Fruit fly (Drosophila melanogaster) whole organism, embryonic: ENCODE data around the gene CG42390.

Experiments
- B-H1 ChIP-seq: fragments of 200-800 bp; sonication (Bioruptor generic); IDR thresholded peaks from 3 replicates; pipeline ENCODE4 v1.3.6; 2022; ENCODE audit warnings: missing biosample characterization, missing genetic modification characterization
- CG10321 ChIP-seq: fragments of 200-800 bp; sonication (Bioruptor generic); IDR thresholded peaks from 2 replicates; pipeline ENCODE4 v1.3.6; 2022; ENCODE audit warnings: missing biosample characterization, missing genetic modification characterization
- CG10654 ChIP-seq: fragments of 200-800 bp; sonication (Bioruptor generic); optimal IDR thresholded peaks from 2 replicates; lab custom pipeline; 2016; ENCODE audit warnings: missing biosample characterization, missing genetic modification characterization
- CG11085 ChIP-seq: fragments of 200-800 bp; sonication (Bioruptor generic); IDR thresholded peaks from 2 replicates; pipeline ENCODE4 v1.3.6; 2022; ENCODE audit warnings: missing biosample characterization, missing genetic modification characterization
- CG15514 ChIP-seq: fragments of 200-800 bp; sonication (Bioruptor generic); optimal IDR thresholded peaks from 3 replicates; lab custom pipeline; 2017; ENCODE audit warnings: missing biosample characterization, missing genetic modification characterization, mild to moderate bottlenecking, moderate library complexity, missing genetic modification reagents
- CG16815 ChIP-seq: fragments of 200-800 bp; sonication (Bioruptor generic); optimal IDR thresholded peaks from 3 replicates; lab custom pipeline; 2017; ENCODE audit warnings: missing biosample characterization, mild to moderate bottlenecking, missing genetic modification characterization
- CG17361 ChIP-seq: fragments of 200-800 bp; sonication (Bioruptor generic); IDR thresholded peaks from 3 replicates; pipeline ENCODE4 v1.3.6; 2022; ENCODE audit warnings: missing biosample characterization, missing genetic modification characterization
- CG17802 ChIP-seq: fragments of 200-800 bp; sonication (Bioruptor generic); optimal IDR thresholded peaks from 2 replicates; lab custom pipeline; 2018; ENCODE audit warnings: missing biosample characterization, mild to moderate bottlenecking, missing genetic modification characterization, moderate library complexity
- CG18476 ChIP-seq: fragments of 200-800 bp; sonication (Bioruptor generic); optimal IDR thresholded peaks from 2 replicates; lab custom pipeline; 2016; ENCODE audit warnings: missing biosample characterization, mild to moderate bottlenecking, missing genetic modification characterization
- CG18619 ChIP-seq: fragments of 200-800 bp; sonication (Bioruptor generic); optimal IDR thresholded peaks from 3 replicates; lab custom pipeline; 2017; ENCODE audit warnings: missing biosample characterization, mild to moderate bottlenecking, missing genetic modification characterization
- CG2199 ChIP-seq: fragments of 200-800 bp; sonication (Bioruptor generic); IDR thresholded peaks from 3 replicates; pipeline ENCODE4 v1.3.6; 2022; ENCODE audit warnings: missing biosample characterization, missing genetic modification characterization
- CG3163 ChIP-seq: fragments of 200-800 bp; sonication (Bioruptor generic); optimal IDR thresholded peaks from 3 replicates; lab custom pipeline; 2016; ENCODE audit warnings: missing biosample characterization, missing genetic modification characterization
- CG32767 ChIP-seq: fragments of 200-800 bp; sonication (Bioruptor generic); IDR thresholded peaks from 2 replicates; pipeline ENCODE4 v1.3.6; 2022; ENCODE audit warnings: missing biosample characterization, missing genetic modification characterization
- CG34224 ChIP-seq: fragments of 200-800 bp; sonication (Bioruptor generic); IDR thresholded peaks from 3 replicates; pipeline ENCODE4 v1.3.6; 2022; ENCODE audit warnings: missing biosample characterization, missing genetic modification characterization; ENCODE audit not compliant: partially characterized antibody
- CG3995 ChIP-seq: fragments of 200-800 bp; sonication (Bioruptor generic); optimal IDR thresholded peaks from 3 replicates; lab custom pipeline; 2016; ENCODE audit warnings: missing biosample characterization, missing genetic modification characterization
- CG4328 ChIP-seq: fragments of 200-800 bp; sonication (Bioruptor generic); optimal IDR thresholded peaks from 3 replicates; lab custom pipeline; 2017; ENCODE audit warnings: missing biosample characterization, missing genetic modification reagents, missing genetic modification characterization
- CG4820 ChIP-seq: fragments of 200-800 bp; sonication (Bioruptor generic); optimal IDR thresholded peaks from 3 replicates; lab custom pipeline; 2016; ENCODE audit warnings: missing biosample characterization, missing genetic modification characterization
- CG6175 ChIP-seq: fragments of 200-800 bp; sonication (Bioruptor generic); IDR thresholded peaks from 3 replicates; pipeline ENCODE4 v1.3.6; 2022; ENCODE audit warnings: missing biosample characterization, missing genetic modification characterization
- CG7357 ChIP-seq: fragments of 200-800 bp; sonication (Bioruptor generic); IDR thresholded peaks from 3 replicates; pipeline ENCODE4 v1.3.6; 2022; ENCODE audit warnings: missing biosample characterization, missing genetic modification characterization
- CG8290 ChIP-seq, 3 experiments: fragments of 200-800 bp; sonication (Bioruptor generic); optimal IDR thresholded peaks; 2 replicates each; lab custom pipeline; 2016 to 2019; ENCODE audit warnings: missing biosample characterization in 3 of 3, missing genetic modification characterization in 3 of 3, mild to moderate bottlenecking in 2 of 3, moderate library complexity in 1 of 3
- CTCF ChIP-seq: fragments of 200-800 bp; sonication (Bioruptor generic); optimal IDR thresholded peaks from 2 replicates; lab custom pipeline; 2017; ENCODE audit warnings: missing biosample characterization, mild to moderate bottlenecking, missing genetic modification characterization, moderate library complexity
- Chrac-16 ChIP-seq: fragments of 200-800 bp; sonication (Bioruptor generic); optimal IDR thresholded peaks from 3 replicates; lab custom pipeline; 2016; ENCODE audit warnings: missing biosample characterization, missing genetic modification characterization
- Dip2 ChIP-seq: fragments of 200-800 bp; sonication (Bioruptor generic); IDR thresholded peaks from 2 replicates; pipeline ENCODE4 v1.3.6; 2022; ENCODE audit warnings: missing biosample characterization, missing genetic modification characterization
- E2f1 ChIP-seq: fragments of 200-800 bp; sonication (Bioruptor generic); IDR thresholded peaks from 2 replicates; pipeline ENCODE4 v1.3.6; 2022; ENCODE audit warnings: missing biosample characterization, missing genetic modification characterization
- ERR ChIP-seq: fragments of 200-800 bp; sonication (Bioruptor generic); optimal IDR thresholded peaks from 2 replicates; lab custom pipeline; 2016; ENCODE audit warnings: missing biosample characterization, missing genetic modification characterization
- HLH54F ChIP-seq: fragments of 200-800 bp; sonication (Bioruptor generic); optimal IDR thresholded peaks from 3 replicates; lab custom pipeline; 2016; ENCODE audit warnings: missing biosample characterization, missing genetic modification characterization
- Hey ChIP-seq: fragments of 200-800 bp; sonication (Bioruptor generic); optimal IDR thresholded peaks from 3 replicates; lab custom pipeline; 2018; ENCODE audit warnings: missing biosample characterization, mild to moderate bottlenecking, missing genetic modification characterization
- Max ChIP-seq: fragments of 200-800 bp; sonication (Bioruptor generic); optimal IDR thresholded peaks from 2 replicates; lab custom pipeline; 2016; ENCODE audit warnings: missing biosample characterization, mild to moderate bottlenecking, missing genetic modification characterization
- NfI ChIP-seq: fragments of 200-800 bp; sonication (Bioruptor generic); optimal IDR thresholded peaks from 3 replicates; lab custom pipeline; 2018; ENCODE audit warnings: missing biosample characterization, mild to moderate bottlenecking, missing genetic modification characterization, moderate library complexity
- Rfx ChIP-seq: fragments of 200-800 bp; sonication (Bioruptor generic); IDR thresholded peaks from 2 replicates; pipeline ENCODE4 v1.3.6; 2022; ENCODE audit warnings: missing biosample characterization, missing genetic modification characterization
- Sox102F ChIP-seq: fragments of 200-800 bp; sonication (Bioruptor generic); optimal IDR thresholded peaks from 2 replicates; lab custom pipeline; 2018; ENCODE audit warnings: missing biosample characterization, mild to moderate bottlenecking, missing genetic modification characterization, moderate library complexity
- Sry-δ ChIP-seq: fragments of 200-800 bp; sonication (Bioruptor generic); optimal IDR thresholded peaks from 2 replicates; lab custom pipeline; 2016; ENCODE audit warnings: missing biosample characterization, missing genetic modification characterization
- Vsx1 ChIP-seq: fragments of 200-800 bp; sonication (Bioruptor generic); optimal IDR thresholded peaks from 2 replicates; lab custom pipeline; 2017; ENCODE audit warnings: missing biosample characterization, mild to moderate bottlenecking, missing genetic modification characterization, missing genetic modification reagents
- ase ChIP-seq: fragments of 200-800 bp; sonication (Bioruptor generic); IDR thresholded peaks from 3 replicates; pipeline ENCODE4 v1.3.6; 2022; ENCODE audit warnings: missing biosample characterization, missing genetic modification characterization
- cato ChIP-seq: fragments of 200-800 bp; sonication (Bioruptor generic); optimal IDR thresholded peaks from 2 replicates; lab custom pipeline; 2016; ENCODE audit warnings: missing biosample characterization, missing genetic modification characterization, borderline replicate concordance
- dan ChIP-seq: fragments of 200-800 bp; sonication (Bioruptor generic); IDR thresholded peaks from 2 replicates; pipeline ENCODE4 v1.3.6; 2022; ENCODE audit warnings: missing biosample characterization, missing genetic modification characterization
- esg ChIP-seq: fragments of 200-800 bp; sonication (Bioruptor generic); conservative IDR thresholded peaks from 2 replicates; pipeline ENCODE4 v1.3.6; 2022; ENCODE audit warnings: missing biosample characterization, missing genetic modification characterization
- eve ChIP-seq, 2 experiments: fragments of >200 bp; optimal IDR thresholded peaks; 2 replicates each; lab custom pipeline; 2017; ENCODE audit warnings: missing biosample characterization in 2 of 2, missing genetic modification characterization in 2 of 2
- gem ChIP-seq: fragments of 200-800 bp; sonication (Bioruptor generic); optimal IDR thresholded peaks from 2 replicates; lab custom pipeline; 2019; ENCODE audit warnings: missing biosample characterization, mild to moderate bottlenecking, missing genetic modification characterization, moderate library complexity
- h ChIP-seq: fragments of >200 bp; optimal IDR thresholded peaks from 2 replicates; lab custom pipeline; 2017
- hkb ChIP-seq, 2 experiments: fragments of 200-800 bp in 1 of 2; fragments of >200 bp in 1 of 2; sonication (Bioruptor generic) in 1 of 2; IDR thresholded peaks in 1 of 2; optimal IDR thresholded peaks in 1 of 2; 2 replicates each; pipeline versions ENCODE4 v1.3.6 to Lab custom; 2017 to 2022; ENCODE audit warnings: missing biosample characterization in 1 of 2, missing genetic modification characterization in 1 of 2
- jumu ChIP-seq: fragments of 200-800 bp; sonication (Bioruptor generic); optimal IDR thresholded peaks from 3 replicates; lab custom pipeline; 2016; ENCODE audit warnings: missing biosample characterization, missing genetic modification characterization
- kah ChIP-seq: fragments of 200-800 bp; sonication (Bioruptor generic); optimal IDR thresholded peaks from 2 replicates; lab custom pipeline; 2018; ENCODE audit warnings: missing biosample characterization, mild to moderate bottlenecking, missing genetic modification characterization
- klu ChIP-seq: fragments of 200-800 bp; sonication (Bioruptor generic); IDR thresholded peaks from 2 replicates; pipeline ENCODE4 v1.3.6; 2022; ENCODE audit warnings: missing biosample characterization, missing genetic modification characterization
- mld ChIP-seq: fragments of 200-800 bp; sonication (Bioruptor generic); IDR thresholded peaks from 3 replicates; pipeline ENCODE4 v1.3.6; 2022; ENCODE audit warnings: missing biosample characterization, missing genetic modification characterization; ENCODE audit not compliant: partially characterized antibody
- nerfin-1 ChIP-seq: fragments of 200-800 bp; sonication (Bioruptor generic); optimal IDR thresholded peaks from 3 replicates; lab custom pipeline; 2019; ENCODE audit warnings: missing biosample characterization, mild to moderate bottlenecking, missing genetic modification characterization, moderate library complexity
- peb ChIP-seq: fragments of 200-800 bp; sonication (Bioruptor generic); IDR thresholded peaks from 2 replicates; pipeline ENCODE4 v1.3.6; 2022; ENCODE audit warnings: missing biosample characterization, missing genetic modification characterization
- tap ChIP-seq: fragments of 200-800 bp; optimal IDR thresholded peaks from 3 replicates; lab custom pipeline; 2019; ENCODE audit warnings: missing biosample characterization, mild to moderate bottlenecking, missing genetic modification characterization, moderate library complexity
- zfh1 ChIP-seq: fragments of 200-800 bp; sonication (Bioruptor generic); IDR thresholded peaks from 3 replicates; pipeline ENCODE4 v1.3.6; 2022; ENCODE audit warnings: missing biosample characterization, missing genetic modification characterization
- zfh2 ChIP-seq: fragments of 200-800 bp; sonication (Bioruptor generic); optimal IDR thresholded peaks from 2 replicates; lab custom pipeline; 2016; ENCODE audit warnings: missing biosample characterization, missing genetic modification characterization

The CG42390 gene

DNA sequence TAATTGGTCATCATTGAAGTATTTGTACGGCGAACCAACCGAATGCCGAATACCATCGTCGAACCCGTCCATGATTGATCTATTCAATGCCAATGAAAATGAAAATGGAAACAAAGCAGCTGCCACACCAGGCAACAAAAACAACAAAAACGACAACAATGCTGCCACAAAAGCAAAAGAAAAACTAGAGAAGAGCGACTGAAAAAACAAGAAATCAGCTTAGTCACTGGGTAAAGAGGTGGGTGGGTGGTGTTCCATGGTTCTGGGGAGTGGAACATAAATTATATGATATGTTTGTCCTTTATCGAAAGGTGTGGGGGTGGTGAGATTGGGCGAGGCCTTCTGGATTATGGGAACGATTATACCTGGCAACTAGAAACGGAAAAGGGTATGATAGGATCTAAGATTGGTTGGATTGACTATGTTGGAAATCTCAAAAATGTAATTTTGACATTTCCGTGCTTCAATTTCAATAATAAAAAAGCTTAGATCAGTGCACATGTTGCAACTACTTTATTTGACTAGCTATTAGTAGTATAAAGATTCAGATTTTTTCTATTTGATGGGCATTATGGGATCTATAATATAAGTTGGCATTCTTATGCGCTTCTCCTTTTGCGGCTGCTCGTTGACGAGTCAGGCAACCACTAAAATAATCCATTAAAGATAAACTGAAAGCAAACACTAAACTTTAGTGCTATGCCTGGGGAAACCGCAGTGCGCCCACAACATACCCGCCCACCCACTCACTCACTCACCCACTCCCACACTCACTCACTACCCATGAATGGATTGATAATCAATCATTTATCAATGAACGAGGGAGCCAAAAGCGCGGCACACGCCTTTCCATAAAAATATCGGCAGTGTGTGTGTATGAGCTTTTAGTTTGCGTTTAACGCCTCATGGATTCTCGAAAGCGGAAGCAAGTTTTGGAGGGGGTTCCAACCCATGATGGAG lies 52.9 kb downstream of the CG42390 start (continued):
- TF ChIP-seq CG8290 (GFP tag; optimal IDR thresholded peaks at IDR 0.05; lab: Kevin White, UChicago) (no peak), CG8290 (tag; optimal IDR thresholded peaks at IDR 0.05; lab: Kevin White, UChicago) (no peak), CG4328 (GFP tag; lab: Kevin White, UChicago) (no peak), gem (tag; lab: Kevin White, UChicago) (peak; percentile 47), CG18619 (GFP tag; lab: Kevin White, UChicago) (no peak), CG7357 (GFP tag; lab: Robert Waterston, UW) (no peak), zfh1 (no peak), Chrac-16 (GFP tag; lab: Kevin White, UChicago) (no peak), CG4820 (GFP tag; lab: Kevin White, UChicago) (peak; percentile 11), Dip2 (GFP tag; lab: Robert Waterston, UW) (no peak), ase (no peak), hkb (optimal IDR thresholded peaks at IDR 0.05; lab: Kevin White, UChicago) (no peak), hkb (GFP tag; IDR thresholded peaks at IDR 0.05; lab: Robert Waterston, UW) (no peak), HLH54F (GFP tag; lab: Kevin White, UChicago) (no peak), B-H1 (GFP tag; lab: Robert Waterston, UW) (no peak), Sry-δ (GFP tag; lab: Kevin White, UChicago) (no peak), Hey (tag; lab: Kevin White, UChicago) (no peak), dan (GFP tag; lab: Robert Waterston, UW) (no peak), kah (GFP tag; lab: Kevin White, UChicago) (no peak), jumu (GFP tag; lab: Kevin White, UChicago) (no peak), h (lab: Kevin White, UChicago) (no peak), CG18476 (GFP tag; lab: Kevin White, UChicago) (no peak), Vsx1 (GFP tag; lab: Kevin White, UChicago) (no peak), CG3163 (no peak), E2f1 (GFP tag; lab: Robert Waterston, UW) (no peak), CG32767 (GFP tag; lab: Robert Waterston, UW) (no peak), Rfx (GFP tag; lab: Robert Waterston, UW) (0 out of 2 replicates have a peak, but pooled peaks have one; percentile 20), CG34224 (GFP tag; lab: Robert Waterston, UW) (no peak), Sox102F (peak; percentile 46), CG17361 (peak; percentile 63; the same call in 2 of the 3 replicates), eve (GFP tag; optimal IDR thresholded peaks at IDR 0.05; lab: Kevin White, UChicago) (peak in 1 of 2 experiments; percentile 43), nerfin-1 (tag; lab: Kevin White, UChicago) (no peak), CG11085 (no peak), esg (peak; percentile 39; the same call in 1 of the 2 replicates), CG3995 (GFP tag; lab: Kevin White, UChicago) (no peak), peb (GFP tag; lab: Robert Waterston, UW) (no peak), CG16815 (GFP tag; lab: Kevin White, UChicago) (no peak), CG10654 (no peak), Max (GFP tag; lab: Kevin White, UChicago) (no peak), CG15514 (GFP tag; lab: Kevin White, UChicago) (no peak), ERR (GFP tag; lab: Kevin White, UChicago) (no peak), CG10321 (GFP tag; lab: Robert Waterston, UW) (no peak), CG6175 (GFP tag; lab: Robert Waterston, UW) (no peak), CG17802 (tag; lab: Kevin White, UChicago) (no peak), tap (tag; lab: Kevin White, UChicago) (no peak), cato (GFP tag; lab: Kevin White, UChicago) (no peak), NfI (GFP tag; lab: Kevin White, UChicago) (peak; percentile 11), CTCF (GFP tag; lab: Kevin White, UChicago) (no peak), CG2199 (no peak), mld (GFP tag; lab: Robert Waterston, UW) (no peak), zfh2 (no peak), klu (GFP tag; lab: Robert Waterston, UW) (no peak)
